Worm (Caenorhabditis elegans) whole organism, L2 larva: ENCODE measurements around the gene trcs-2.

Source experiments
- aly-2 ChIP-seq: fragments of 150-350 bp; optimal IDR thresholded peaks from 2 replicates; lab custom pipeline; 2014; ENCODE audit warnings: missing biosample characterization, missing genetic modification characterization
- ama-1 ChIP-seq: fragments of 150-350 bp; optimal IDR thresholded peaks from 2 replicates; lab custom pipeline; 2018; ENCODE audit warnings: inconsistent platforms
- unc-39 ChIP-seq: fragments of 150-350 bp; optimal IDR thresholded peaks from 2 replicates; lab custom pipeline; 2014; ENCODE audit warnings: missing biosample characterization, missing genetic modification characterization

DNA sequence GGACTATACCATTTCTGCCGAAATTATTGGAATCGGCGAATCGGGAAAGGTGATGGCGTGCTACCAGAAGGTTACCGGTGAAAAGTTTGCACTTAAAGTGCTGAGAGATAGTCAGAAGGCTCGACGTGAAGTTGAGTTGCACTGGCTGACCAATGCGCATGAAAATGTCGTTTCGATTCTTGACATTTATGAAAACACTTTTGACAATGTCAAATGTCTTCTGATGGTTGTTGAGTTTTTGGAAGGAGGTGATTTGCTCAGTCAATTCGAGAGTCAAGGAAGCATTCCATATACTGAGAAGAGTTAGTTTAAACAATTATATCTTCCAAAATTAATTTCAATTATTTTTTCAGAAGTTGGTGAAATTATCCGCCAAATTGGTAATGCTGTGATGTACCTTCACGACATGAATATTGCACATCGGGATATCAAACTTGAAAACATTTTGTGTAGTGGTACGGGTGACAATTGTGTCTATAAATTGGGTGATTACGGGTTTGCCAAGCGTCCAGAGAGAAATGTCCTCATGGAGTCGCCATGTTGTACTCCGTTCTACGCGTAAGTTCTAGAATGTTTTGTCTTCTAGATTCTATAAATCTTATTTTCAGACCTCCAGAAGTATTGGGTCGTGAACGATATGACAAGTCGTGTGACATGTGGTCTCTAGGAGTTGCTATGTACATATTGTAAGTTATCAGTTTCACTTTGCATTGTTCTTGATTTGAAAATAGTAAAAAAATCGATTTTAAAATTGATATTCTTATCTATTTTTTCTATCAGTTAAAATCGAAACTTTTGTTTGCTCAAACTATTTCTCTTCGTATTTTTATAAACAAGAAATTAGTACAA lies 23.4 kb downstream of the trcs-2 start:
- no peak for TF ChIP-seq aly-2 (tag; lab: Kevin White, UChicago)
- peak; percentile 4 for TF ChIP-seq ama-1 (lab: Kevin White, UChicago)
- no peak for TF ChIP-seq unc-39 (tag; lab: Kevin White, UChicago)
